Fruit fly (Drosophila melanogaster) whole organism, embryonic: ENCODE results near the gene CG43886.

Experiments
- CG10274 ChIP-seq: fragments of 200-800 bp; sonication (Bioruptor generic); optimal IDR thresholded peaks from 3 replicates; lab custom pipeline; 2017; ENCODE audit warnings: missing biosample characterization, mild to moderate bottlenecking, missing genetic modification characterization
- CG12104 ChIP-seq: fragments of 200-800 bp; sonication (Bioruptor generic); optimal IDR thresholded peaks from 3 replicates; lab custom pipeline; 2016; ENCODE audit warnings: missing biosample characterization, missing genetic modification characterization
- CG1233 ChIP-seq: fragments of 200-800 bp; sonication (Bioruptor generic); optimal IDR thresholded peaks from 4 replicates; lab custom pipeline; 2018; ENCODE audit warnings: missing biosample characterization, mild to moderate bottlenecking, missing genetic modification characterization
- CG12942 ChIP-seq: fragments of 200-800 bp; sonication (Bioruptor generic); optimal IDR thresholded peaks from 3 replicates; lab custom pipeline; 2016; ENCODE audit warnings: missing biosample characterization, missing genetic modification characterization
- CG14441 ChIP-seq: fragments of 200-800 bp; sonication (Bioruptor generic); IDR thresholded peaks from 2 replicates; pipeline ENCODE4 v1.3.6; 2022; ENCODE audit warnings: missing biosample characterization, missing genetic modification characterization
- CG17328 ChIP-seq: fragments of 200-800 bp; sonication (Bioruptor generic); IDR thresholded peaks from 2 replicates; pipeline ENCODE4 v1.3.6; 2022; ENCODE audit warnings: missing biosample characterization, missing genetic modification characterization
- CG2678 ChIP-seq: fragments of 200-800 bp; sonication (Bioruptor generic); optimal IDR thresholded peaks from 3 replicates; lab custom pipeline; 2019; ENCODE audit warnings: missing biosample characterization, mild to moderate bottlenecking, missing genetic modification characterization, moderate library complexity
- CG31388 ChIP-seq: fragments of 200-800 bp; sonication (Bioruptor generic); optimal IDR thresholded peaks from 2 replicates; lab custom pipeline; 2016; ENCODE audit warnings: missing biosample characterization, missing genetic modification characterization
- CG32767 ChIP-seq: fragments of 200-800 bp; sonication (Bioruptor generic); IDR thresholded peaks from 2 replicates; pipeline ENCODE4 v1.3.6; 2022; ENCODE audit warnings: missing biosample characterization, missing genetic modification characterization
- CG3995 ChIP-seq: fragments of 200-800 bp; sonication (Bioruptor generic); optimal IDR thresholded peaks from 3 replicates; lab custom pipeline; 2016; ENCODE audit warnings: missing biosample characterization, missing genetic modification characterization
- CG4328 ChIP-seq: fragments of 200-800 bp; sonication (Bioruptor generic); optimal IDR thresholded peaks from 3 replicates; lab custom pipeline; 2017; ENCODE audit warnings: missing biosample characterization, missing genetic modification reagents, missing genetic modification characterization
- CG4617 ChIP-seq: fragments of 200-800 bp; sonication (Bioruptor generic); optimal IDR thresholded peaks from 3 replicates; lab custom pipeline; 2016; ENCODE audit warnings: missing biosample characterization, missing genetic modification characterization, borderline replicate concordance
- CG5953 ChIP-seq: fragments of 200-800 bp; sonication (Bioruptor generic); IDR thresholded peaks from 2 replicates; pipeline ENCODE4 v1.3.6; 2022; ENCODE audit warnings: missing biosample characterization, missing genetic modification characterization
- CG6175 ChIP-seq: fragments of 200-800 bp; sonication (Bioruptor generic); IDR thresholded peaks from 3 replicates; pipeline ENCODE4 v1.3.6; 2022; ENCODE audit warnings: missing biosample characterization, missing genetic modification characterization
- CG6254 ChIP-seq: fragments of 200-800 bp; sonication (Bioruptor generic); optimal IDR thresholded peaks from 3 replicates; lab custom pipeline; 2017; ENCODE audit warnings: mild to moderate bottlenecking, missing biosample characterization, missing genetic modification reagents, missing genetic modification characterization
- CG7745 ChIP-seq: fragments of 200-800 bp; sonication (Bioruptor generic); optimal IDR thresholded peaks from 2 replicates; lab custom pipeline; 2018; ENCODE audit warnings: missing biosample characterization, mild to moderate bottlenecking, missing genetic modification characterization, moderate library complexity
- CG8924 ChIP-seq: fragments of 200-800 bp; optimal IDR thresholded peaks from 3 replicates; lab custom pipeline; 2019; ENCODE audit warnings: missing biosample characterization, mild to moderate bottlenecking, missing genetic modification characterization, moderate library complexity
- CG9797 ChIP-seq: fragments of 200-800 bp; sonication (Bioruptor generic); optimal IDR thresholded peaks from 3 replicates; lab custom pipeline; 2018; ENCODE audit warnings: missing biosample characterization, mild to moderate bottlenecking, missing genetic modification characterization
- CTCF ChIP-seq: fragments of 200-800 bp; sonication (Bioruptor generic); optimal IDR thresholded peaks from 2 replicates; lab custom pipeline; 2017; ENCODE audit warnings: missing biosample characterization, mild to moderate bottlenecking, missing genetic modification characterization, moderate library complexity
- CkIIα-i1 ChIP-seq: fragments of 200-800 bp; sonication (Bioruptor generic); IDR thresholded peaks from 2 replicates; pipeline ENCODE4 v1.3.6; 2022; ENCODE audit warnings: missing biosample characterization, missing genetic modification characterization
- D19B ChIP-seq: fragments of 200-800 bp; sonication (Bioruptor generic); optimal IDR thresholded peaks from 2 replicates; lab custom pipeline; 2017; ENCODE audit warnings: missing biosample characterization, mild to moderate bottlenecking, missing genetic modification characterization
- Dip2 ChIP-seq: fragments of 200-800 bp; sonication (Bioruptor generic); IDR thresholded peaks from 2 replicates; pipeline ENCODE4 v1.3.6; 2022; ENCODE audit warnings: missing biosample characterization, missing genetic modification characterization
- Dip3 ChIP-seq: fragments of 200-800 bp; sonication (Bioruptor generic); optimal IDR thresholded peaks from 3 replicates; lab custom pipeline; 2016; ENCODE audit warnings: missing biosample characterization, missing genetic modification characterization
- Dref ChIP-seq: fragments of 200-800 bp; sonication (Bioruptor generic); IDR thresholded peaks from 2 replicates; pipeline ENCODE4 v1.3.6; 2022; ENCODE audit warnings: missing biosample characterization, missing genetic modification characterization
- Jarid2 ChIP-seq: fragments of 200-800 bp; sonication (Bioruptor generic); optimal IDR thresholded peaks from 3 replicates; lab custom pipeline; 2017; ENCODE audit warnings: mild to moderate bottlenecking, missing biosample characterization, missing genetic modification reagents, missing genetic modification characterization
- Meics ChIP-seq: fragments of 200-800 bp; sonication (Bioruptor generic); optimal IDR thresholded peaks from 2 replicates; lab custom pipeline; 2017; ENCODE audit warnings: missing biosample characterization, mild to moderate bottlenecking, missing genetic modification characterization
- Nf-YB ChIP-seq: fragments of 200-800 bp; sonication (Bioruptor generic); optimal IDR thresholded peaks from 3 replicates; lab custom pipeline; 2019; ENCODE audit warnings: missing biosample characterization, mild to moderate bottlenecking, missing genetic modification characterization, moderate library complexity
- Opbp ChIP-seq: fragments of 200-800 bp; sonication (Bioruptor generic); IDR thresholded peaks from 3 replicates; pipeline ENCODE4 v1.3.6; 2022; ENCODE audit warnings: missing biosample characterization, missing genetic modification characterization; ENCODE audit not compliant: partially characterized antibody
- Ptx1 ChIP-seq: fragments of 200-800 bp; sonication (Bioruptor generic); IDR thresholded peaks from 2 replicates; pipeline ENCODE4 v1.3.6; 2022; ENCODE audit warnings: missing biosample characterization, missing genetic modification characterization
- Rx ChIP-seq: fragments of 200-800 bp; sonication (Bioruptor generic); IDR thresholded peaks from 2 replicates; pipeline ENCODE4 v1.3.6; 2022; ENCODE audit warnings: missing biosample characterization, missing genetic modification characterization
- Spps ChIP-seq: fragments of 200-800 bp; sonication (Bioruptor generic); optimal IDR thresholded peaks from 2 replicates; lab custom pipeline; 2018; ENCODE audit warnings: missing biosample characterization, mild to moderate bottlenecking, missing genetic modification characterization
- Stat92E ChIP-seq, 3 experiments: fragments of >200 bp in 2 of 3; fragments of 200-800 bp in 1 of 3; sonication (Bioruptor generic) in 1 of 3; optimal IDR thresholded peaks; 2 replicates each; lab custom pipeline; 2017 to 2019; ENCODE audit warnings: missing biosample characterization in 3 of 3, missing genetic modification characterization in 3 of 3, mild to moderate bottlenecking in 1 of 3, moderate library complexity in 1 of 3
- ash1 ChIP-seq: fragments of 200-800 bp; sonication (Bioruptor generic); optimal IDR thresholded peaks from 2 replicates; lab custom pipeline; 2018; ENCODE audit warnings: missing biosample characterization, mild to moderate bottlenecking, missing genetic modification characterization
- cas ChIP-seq: fragments of 200-800 bp; sonication (Bioruptor generic); IDR thresholded peaks from 2 replicates; pipeline ENCODE4 v1.3.6; 2022; ENCODE audit warnings: missing biosample characterization, missing genetic modification characterization
- caup ChIP-seq: fragments of 200-800 bp; sonication (Bioruptor generic); optimal IDR thresholded peaks from 3 replicates; lab custom pipeline; 2017; ENCODE audit warnings: missing biosample characterization, mild to moderate bottlenecking, missing genetic modification characterization, moderate library complexity; ENCODE audit not compliant: severe bottlenecking
- corto ChIP-seq: fragments of 200-800 bp; sonication (Bioruptor generic); optimal IDR thresholded peaks from 2 replicates; lab custom pipeline; 2016; ENCODE audit warnings: missing biosample characterization, mild to moderate bottlenecking, missing genetic modification characterization, moderate library complexity
- dmrt11E ChIP-seq: fragments of 200-800 bp; sonication (Bioruptor generic); optimal IDR thresholded peaks from 3 replicates; lab custom pipeline; 2018; ENCODE audit warnings: missing biosample characterization, mild to moderate bottlenecking, missing genetic modification characterization, moderate library complexity
- fd102C ChIP-seq: fragments of 200-800 bp; sonication (Bioruptor generic); optimal IDR thresholded peaks from 2 replicates; lab custom pipeline; 2018; ENCODE audit warnings: missing biosample characterization, mild to moderate bottlenecking, missing genetic modification characterization, moderate library complexity
- ftz-f1 ChIP-seq: fragments of 200-800 bp; sonication (Bioruptor generic); optimal IDR thresholded peaks from 2 replicates; lab custom pipeline; 2016; ENCODE audit warnings: missing biosample characterization, missing genetic modification characterization
- gem ChIP-seq: fragments of 200-800 bp; sonication (Bioruptor generic); optimal IDR thresholded peaks from 2 replicates; lab custom pipeline; 2019; ENCODE audit warnings: missing biosample characterization, mild to moderate bottlenecking, missing genetic modification characterization, moderate library complexity
- gro ChIP-seq: fragments of 200-800 bp; sonication (Bioruptor generic); optimal IDR thresholded peaks from 2 replicates; lab custom pipeline; 2016; ENCODE audit warnings: missing biosample characterization, missing genetic modification characterization
- gsb-n ChIP-seq: fragments of 200-800 bp; sonication (Bioruptor generic); optimal IDR thresholded peaks from 3 replicates; lab custom pipeline; 2018; ENCODE audit warnings: missing biosample characterization, mild to moderate bottlenecking, missing genetic modification characterization
- luna ChIP-seq: fragments of 200-800 bp; sonication (Bioruptor generic); optimal IDR thresholded peaks from 2 replicates; lab custom pipeline; 2016; ENCODE audit warnings: missing biosample characterization, missing genetic modification characterization
- pho ChIP-seq: fragments of 200-800 bp; sonication (Bioruptor generic); optimal IDR thresholded peaks from 2 replicates; lab custom pipeline; 2016; ENCODE audit warnings: missing biosample characterization, missing genetic modification characterization
- prd ChIP-seq, 3 experiments: fragments of >200 bp in 2 of 3; fragments of 200-800 bp in 1 of 3; sonication (Bioruptor generic) in 1 of 3; optimal IDR thresholded peaks in 2 of 3; IDR thresholded peaks in 1 of 3; 2 replicates in 2 of 3; 3 replicates in 1 of 3; pipeline versions ENCODE4 v1.3.6 to Lab custom; 2017 to 2022; ENCODE audit warnings: missing biosample characterization in 1 of 3, missing genetic modification characterization in 1 of 3
- seq ChIP-seq: fragments of 200-800 bp; sonication (Bioruptor generic); IDR thresholded peaks from 2 replicates; pipeline ENCODE4 v1.3.6; 2022; ENCODE audit warnings: missing biosample characterization, missing genetic modification characterization
- slou ChIP-seq: fragments of 200-800 bp; sonication (Bioruptor generic); optimal IDR thresholded peaks from 3 replicates; lab custom pipeline; 2016; ENCODE audit warnings: missing biosample characterization, missing genetic modification characterization
- sob ChIP-seq: fragments of 200-800 bp; sonication (Bioruptor generic); IDR thresholded peaks from 2 replicates; pipeline ENCODE4 v1.3.6; 2022; ENCODE audit warnings: missing biosample characterization, missing genetic modification characterization
- ssp ChIP-seq: fragments of 200-800 bp; sonication (Bioruptor generic); IDR thresholded peaks from 2 replicates; pipeline ENCODE4 v1.3.6; 2022; ENCODE audit warnings: missing biosample characterization, missing genetic modification characterization
- sug ChIP-seq: fragments of 200-800 bp; optimal IDR thresholded peaks from 2 replicates; lab custom pipeline; 2019; ENCODE audit warnings: missing biosample characterization, mild to moderate bottlenecking, missing genetic modification characterization, moderate library complexity

CG43886 gene

dm6 chr3L:8137448-8137906 lies 22.1 kb downstream of the CG43886 start, which contains the start of the genes Setx and mus301 (continued):
- no peak for TF ChIP-seq seq (GFP tag; lab: Robert Waterston, UW)
- TF ChIP-seq CG4617 (GFP tag; lab: Kevin White, UChicago) = peak; percentile 95
- TF ChIP-seq CG10274 (GFP tag; lab: Kevin White, UChicago) = peak; percentile 9
- TF ChIP-seq CG4328 = peak; percentile 37
- peak; percentile 63 for TF ChIP-seq CG17328 (GFP tag; lab: Robert Waterston, UW)
- TF ChIP-seq CG31388 (GFP tag; lab: Kevin White, UChicago) = peak; percentile 55
- no peak for TF ChIP-seq CG32767
- peak; percentile 76 for TF ChIP-seq CG9797
- TF ChIP-seq D19B = no peak
- TF ChIP-seq Dip3 (GFP tag; lab: Kevin White, UChicago) = peak; percentile 91
- TF ChIP-seq pho (GFP tag; lab: Kevin White, UChicago) = peak; percentile 88
- TF ChIP-seq CG8924 (tag; lab: Kevin White, UChicago) = no peak
- TF ChIP-seq CG14441 (GFP tag; lab: Robert Waterston, UW) = peak; percentile 64; the same call in 1 of the 2 replicates
- no peak for TF ChIP-seq gsb-n
- peak; percentile 92 for TF ChIP-seq sob
- TF ChIP-seq ash1 (GFP tag; lab: Kevin White, UChicago) = no peak
- TF ChIP-seq ssp (GFP tag; lab: Robert Waterston, UW) = peak; percentile 72
- peak; percentile 71; the same call in 2 of the 3 replicates for TF ChIP-seq CG6175 (GFP tag; lab: Robert Waterston, UW)
- peak; percentile 84 for TF ChIP-seq gro (GFP tag; lab: Kevin White, UChicago)
- no peak for TF ChIP-seq CG7745
- TF ChIP-seq CTCF (GFP tag; lab: Kevin White, UChicago) = peak; percentile 58
- TF ChIP-seq ftz-f1 (GFP tag; lab: Kevin White, UChicago) = peak; percentile 46
- peak in 1 of 3 experiments; percentile 19 for TF ChIP-seq Stat92E (GFP tag; optimal IDR thresholded peaks at IDR 0.05; lab: Kevin White, UChicago)
- TF ChIP-seq CG3995 (GFP tag; lab: Kevin White, UChicago) = peak; percentile 54
- TF ChIP-seq CG12104 = peak; percentile 66
- peak; percentile 63 for TF ChIP-seq dmrt11E (tag; lab: Kevin White, UChicago)
- peak; percentile 77 for TF ChIP-seq Meics
- no peak for TF ChIP-seq CG2678 (tag; lab: Kevin White, UChicago)
- TF ChIP-seq slou = peak; percentile 78
- TF ChIP-seq Ptx1 (GFP tag; lab: Robert Waterston, UW) = peak; percentile 79
- peak; percentile 88 for TF ChIP-seq CG12942 (GFP tag; lab: Kevin White, UChicago)
- TF ChIP-seq Dref (GFP tag; lab: Robert Waterston, UW) = peak; percentile 48
- TF ChIP-seq sug (tag; lab: Kevin White, UChicago) = peak; percentile 82
- peak; percentile 49 for TF ChIP-seq CG1233 (GFP tag; lab: Kevin White, UChicago)
- TF ChIP-seq corto (GFP tag; lab: Kevin White, UChicago) = peak; percentile 11
- peak; percentile 12; the same call in 1 of the 2 replicates for TF ChIP-seq Rx (GFP tag; lab: Robert Waterston, UW)
- peak; percentile 48 for TF ChIP-seq CG6254
- no peak for TF ChIP-seq prd (optimal IDR thresholded peaks at IDR 0.05; lab: Kevin White, UChicago)
- peak; percentile 84 for TF ChIP-seq prd (GFP tag; IDR thresholded peaks at IDR 0.05; lab: Robert Waterston, UW)
- TF ChIP-seq CkIIα-i1 (GFP tag; lab: Robert Waterston, UW) = no peak
- no peak for TF ChIP-seq fd102C
- TF ChIP-seq CG5953 = no peak
- TF ChIP-seq Jarid2 (GFP tag; lab: Kevin White, UChicago) = no peak
- TF ChIP-seq Nf-YB = peak; percentile 30
- no peak for TF ChIP-seq Dip2 (GFP tag; lab: Robert Waterston, UW)
- TF ChIP-seq Opbp (GFP tag; lab: Robert Waterston, UW) = peak; percentile 45; the same call in 1 of the 3 replicates
- peak; percentile 83 for TF ChIP-seq gem (tag; lab: Kevin White, UChicago)
- TF ChIP-seq cas (GFP tag; lab: Robert Waterston, UW) = peak; percentile 51; the same call in 1 of the 2 replicates
- peak; percentile 81 for TF ChIP-seq caup (GFP tag; lab: Kevin White, UChicago)
- TF ChIP-seq Spps (tag; lab: Kevin White, UChicago) = peak; percentile 40
- peak; percentile 73 for TF ChIP-seq luna (GFP tag; lab: Kevin White, UChicago)
